Worm (Caenorhabditis elegans) whole organism, L2 larva: ENCODE results near the gene fkb-1.
A peak's percentile ranks its signal among the peaks of the same experiment; 100 is the strongest.
"Not testable (repeated sequence)": the region's sequence is repeated elsewhere in the genome, so short reads cannot be mapped to it uniquely, and the experiment has no call there.

Experiments used
- C34F6.9 ChIP-seq: fragments of 150-350 bp; optimal IDR thresholded peaks from 2 replicates; lab custom pipeline; 2014; ENCODE audit warnings: missing biosample characterization, missing genetic modification characterization
- F13H6.1 ChIP-seq: sonication (generic microtip); optimal IDR thresholded peaks from 2 replicates; lab custom pipeline; 2016; ENCODE audit warnings: missing genetic modification characterization, missing compliant biosample characterization
- Y55F3AM.14 ChIP-seq: fragments of 200-800 bp; sonication (Bioruptor generic); optimal IDR thresholded peaks from 2 replicates; lab custom pipeline; 2018; ENCODE audit warnings: mild to moderate bottlenecking, missing genetic modification characterization, missing compliant biosample characterization
- ZK546.5 ChIP-seq: sonication (generic microtip); optimal IDR thresholded peaks from 2 replicates; lab custom pipeline; 2017; ENCODE audit warnings: missing biosample characterization, missing genetic modification characterization
- aly-2 ChIP-seq: fragments of 150-350 bp; optimal IDR thresholded peaks from 2 replicates; lab custom pipeline; 2014; ENCODE audit warnings: missing biosample characterization, missing genetic modification characterization
- ama-1 ChIP-seq: fragments of 150-350 bp; optimal IDR thresholded peaks from 2 replicates; lab custom pipeline; 2018; ENCODE audit warnings: inconsistent platforms
- blmp-1 ChIP-seq: sonication (generic microtip); optimal IDR thresholded peaks from 2 replicates; lab custom pipeline; 2017; ENCODE audit warnings: missing genetic modification characterization, mild to moderate bottlenecking, missing compliant biosample characterization, antibody characterized with exemption, moderate library complexity; ENCODE audit not compliant: insufficient read depth
- ceh-16 ChIP-seq: fragments of 150-350 bp; optimal IDR thresholded peaks from 2 replicates; lab custom pipeline; 2014; ENCODE audit warnings: missing biosample characterization, missing genetic modification characterization
- crh-2 ChIP-seq: sonication (generic microtip); optimal IDR thresholded peaks from 2 replicates; lab custom pipeline; 2017; ENCODE audit warnings: missing biosample characterization, missing genetic modification characterization
- dmd-4 ChIP-seq: sonication (generic microtip); optimal IDR thresholded peaks from 2 replicates; lab custom pipeline; 2017; ENCODE audit warnings: missing biosample characterization, missing genetic modification characterization
- elt-3 ChIP-seq: sonication (generic microtip); optimal IDR thresholded peaks from 2 replicates; lab custom pipeline; 2017; ENCODE audit warnings: missing biosample characterization, missing genetic modification characterization
- fos-1 ChIP-seq: fragments of 150-350 bp; optimal IDR thresholded peaks from 2 replicates; lab custom pipeline; 2014; ENCODE audit warnings: missing biosample characterization, missing genetic modification characterization
- gmeb-1 ChIP-seq: fragments of 150-350 bp; optimal IDR thresholded peaks from 2 replicates; lab custom pipeline; 2014; ENCODE audit warnings: missing biosample characterization, missing genetic modification characterization
- lin-39 ChIP-seq: fragments of 150-350 bp; optimal IDR thresholded peaks from 2 replicates; lab custom pipeline; 2014; ENCODE audit warnings: missing biosample characterization, missing genetic modification reagents, missing genetic modification characterization
- lsy-2 ChIP-seq, 2 experiments: fragments of 150-350 bp in 1 of 2; sonication (generic microtip) in 1 of 2; optimal IDR thresholded peaks; 2 replicates each; lab custom pipeline; 2014 to 2017; ENCODE audit warnings: missing biosample characterization in 2 of 2, missing genetic modification characterization in 2 of 2
- nhr-129 ChIP-seq: fragments of 150-350 bp; optimal IDR thresholded peaks from 2 replicates; lab custom pipeline; 2014; ENCODE audit warnings: missing biosample characterization, missing genetic modification characterization
- nhr-21 ChIP-seq: fragments of 150-350 bp; optimal IDR thresholded peaks from 2 replicates; lab custom pipeline; 2014; ENCODE audit warnings: missing biosample characterization, missing genetic modification characterization
- nhr-25 ChIP-seq: fragments of 150-350 bp; sonication (generic microtip); optimal IDR thresholded peaks from 3 replicates; lab custom pipeline; 2014; ENCODE audit warnings: missing biosample characterization, missing genetic modification characterization
- nhr-77 ChIP-seq: fragments of 150-350 bp; optimal IDR thresholded peaks from 2 replicates; lab custom pipeline; 2014; ENCODE audit warnings: missing biosample characterization, missing genetic modification characterization
- sem-4 ChIP-seq: fragments of 150-350 bp; optimal IDR thresholded peaks from 2 replicates; lab custom pipeline; 2014; ENCODE audit warnings: missing biosample characterization, missing genetic modification reagents, missing genetic modification characterization
- sma-3 ChIP-seq: sonication (generic microtip); optimal IDR thresholded peaks from 2 replicates; lab custom pipeline; 2016; ENCODE audit warnings: missing genetic modification reagents, missing genetic modification characterization, missing compliant biosample characterization
- sma-9 ChIP-seq, 2 experiments: fragments of 150-350 bp in 1 of 2; sonication (generic microtip) in 1 of 2; optimal IDR thresholded peaks; 2 replicates each; lab custom pipeline; 2014 to 2016; ENCODE audit warnings: missing genetic modification characterization in 2 of 2, mild to moderate bottlenecking in 1 of 2, missing biosample characterization in 1 of 2, missing compliant biosample characterization in 1 of 2, missing genetic modification reagents in 1 of 2, moderate library complexity in 1 of 2
- snpc-4 ChIP-seq: fragments of 150-350 bp; optimal IDR thresholded peaks from 2 replicates; lab custom pipeline; 2014; ENCODE audit warnings: missing biosample characterization, missing genetic modification characterization
- unc-39 ChIP-seq: fragments of 150-350 bp; optimal IDR thresholded peaks from 2 replicates; lab custom pipeline; 2014; ENCODE audit warnings: missing biosample characterization, missing genetic modification characterization
- unc-55 ChIP-seq: fragments of 150-350 bp; sonication (generic microtip); optimal IDR thresholded peaks from 3 replicates; lab custom pipeline; 2014; ENCODE audit warnings: missing biosample characterization, missing genetic modification reagents, missing genetic modification characterization
- ztf-1 ChIP-seq: fragments of 200-800 bp; sonication (Bioruptor generic); conservative IDR thresholded peaks from 2 replicates; pipeline ENCODE4 v1.3.6; 2022; ENCODE audit warnings: missing genetic modification characterization, missing compliant biosample characterization
- ztf-11 ChIP-seq: sonication (generic microtip); optimal IDR thresholded peaks from 2 replicates; lab custom pipeline; 2017; ENCODE audit warnings: missing biosample characterization, missing genetic modification characterization
- ztf-4 ChIP-seq: fragments of 150-350 bp; optimal IDR thresholded peaks from 2 replicates; lab custom pipeline; 2014; ENCODE audit warnings: missing biosample characterization, missing genetic modification characterization

The fkb-1 gene

ce11 chrIV:10987342-10987945 is 48.9 kb upstream of the fkb-1 start, which contains the start of gene Y43E12A.3:
Y43E12A.3 (plus strand) TSS chrIV:10987895.
- TF ChIP-seq ztf-1 (GFP tag; lab: Robert Waterston, UW); ceh-16 (tag; lab: Kevin White, UChicago); ZK546.5 (tag; lab: Kevin White, UChicago): not testable (repeated sequence)

ce11 chrIV:10990699-10991098 is 45.7 kb upstream of the fkb-1 start, which contains the start of gene F13H10.5:
F13H10.5 (plus strand) TSS chrIV:10990999.
- TF ChIP-seq fos-1 (no peak), F13H6.1 (no peak)

- TF ChIP-seq sem-4 (tag; lab: Kevin White, UChicago) (no peak), ztf-4 (tag; lab: Kevin White, UChicago) (no peak), gmeb-1 (tag; lab: Kevin White, UChicago) (no peak), sma-3 (GFP tag; lab: Kevin White, UChicago) (no peak), unc-39 (tag; lab: Kevin White, UChicago) (no peak), nhr-25 (tag; lab: Kevin White, UChicago) (no peak)
Measured at ce11 chrIV:11001614-11002013, 34.8 kb upstream of the fkb-1 start, which contains the start of gene F13H10.9. F13H10.9 (plus strand) TSS chrIV:11001914.

DNA sequence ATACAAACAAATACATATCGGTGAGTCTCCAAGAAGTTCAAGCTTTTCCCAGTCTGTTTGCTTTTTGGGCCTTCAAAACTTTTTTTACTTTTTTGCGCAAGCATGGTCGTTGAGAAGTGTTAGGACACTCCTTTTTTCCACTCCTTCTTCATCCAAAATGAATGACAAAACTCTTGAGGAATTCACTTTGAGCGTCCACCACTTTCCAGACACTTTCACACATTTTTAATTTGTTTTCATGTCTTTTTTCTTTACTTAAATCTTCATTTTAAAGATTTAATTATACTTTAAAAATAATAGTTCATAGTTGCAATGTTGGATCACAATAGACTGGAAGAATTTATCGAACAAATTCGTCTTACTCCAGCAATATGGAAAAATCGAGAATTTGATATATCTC is 32.1 kb upstream of the fkb-1 start, which contains the start of gene F13H10.1:
TSS of gene F13H10.1 (plus strand) at position 301 of the 400 bp plus-strand sequence.
- TF ChIP-seq unc-55 (GFP tag; lab: Kevin White, UChicago) (peak; percentile 12), ztf-11 (tag; lab: Kevin White, UChicago) (no peak)

DNA sequence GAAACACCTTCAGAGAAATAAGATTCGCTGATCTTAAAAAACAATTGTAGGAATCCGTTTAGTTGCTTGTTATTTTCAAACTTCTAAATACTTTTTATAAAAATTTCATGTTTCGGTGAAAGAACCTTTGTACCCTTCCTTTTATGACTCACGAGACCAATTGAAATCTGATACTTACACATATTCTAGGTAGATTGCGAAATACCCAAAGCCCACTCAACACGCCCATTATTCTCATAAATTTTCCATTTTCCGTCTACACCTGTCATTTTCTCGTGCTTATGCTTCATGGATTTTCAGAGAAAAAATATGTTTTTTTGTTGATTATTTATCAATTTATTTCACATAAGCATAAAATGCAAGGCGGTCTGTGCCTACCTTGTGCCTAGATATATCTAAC is 30.0 kb upstream of the fkb-1 start:
- TF ChIP-seq lsy-2 (tag; optimal IDR thresholded peaks at IDR 0.05; lab: Kevin White, UChicago) (peak in 1 of 2 experiments; percentile 6), ama-1 (lab: Kevin White, UChicago) (no peak)

DNA sequence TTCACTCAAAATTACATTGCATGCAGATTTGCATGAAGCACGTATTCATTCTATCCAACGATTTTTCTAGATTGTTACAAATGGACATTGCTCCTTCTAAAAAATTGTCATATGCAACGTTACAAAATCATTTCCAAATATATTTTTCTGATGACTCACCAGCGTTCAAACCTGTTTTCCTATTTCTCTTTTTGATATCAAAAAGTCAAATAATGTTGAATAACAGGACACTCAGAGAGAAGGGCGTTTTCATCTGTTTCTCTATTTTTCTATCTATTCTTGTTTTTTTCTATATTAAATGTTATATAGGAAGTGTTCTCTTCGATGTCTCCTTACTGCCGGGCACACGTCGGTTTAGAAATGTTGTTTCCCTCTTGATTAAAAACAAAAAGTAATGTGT is 29.5 kb upstream of the fkb-1 start:
- TF ChIP-seq lsy-2 (tag; optimal IDR thresholded peaks at IDR 0.05; lab: Kevin White, UChicago) (no peak), lin-39 (tag; lab: Kevin White, UChicago) (no peak), fos-1 (peak; percentile 64)

- TF ChIP-seq ama-1 (lab: Kevin White, UChicago) (no peak), aly-2 (tag; lab: Kevin White, UChicago) (no peak), Y55F3AM.14 (GFP tag; lab: Kevin White, UChicago) (no peak), lin-39 (tag; lab: Kevin White, UChicago) (no peak), unc-39 (tag; lab: Kevin White, UChicago) (no peak), sem-4 (tag; lab: Kevin White, UChicago) (no peak), dmd-4 (no peak), elt-3 (tag; lab: Kevin White, UChicago) (no peak), blmp-1 (tag; lab: Kevin White, UChicago) (peak; percentile 89), fos-1 (peak; percentile 78), nhr-21 (tag; lab: Kevin White, UChicago) (peak; percentile 32), sma-9 (GFP tag; optimal IDR thresholded peaks at IDR 0.05; lab: Kevin White, UChicago) (peak; percentile 24), sma-9 (tag; optimal IDR thresholded peaks at IDR 0.05; lab: Kevin White, UChicago) (no peak), crh-2 (tag; lab: Kevin White, UChicago) (peak; percentile 33), sma-3 (GFP tag; lab: Kevin White, UChicago) (peak; percentile 48), C34F6.9 (tag; lab: Kevin White, UChicago) (peak; percentile 2), nhr-25 (tag; lab: Kevin White, UChicago) (peak; percentile 66), F13H6.1 (peak; percentile 1), ceh-16 (tag; lab: Kevin White, UChicago) (no peak), lsy-2 (tag; optimal IDR thresholded peaks at IDR 0.05; lab: Kevin White, UChicago) (no peak), nhr-77 (tag; lab: Kevin White, UChicago) (no peak), nhr-129 (tag; lab: Kevin White, UChicago) (peak; percentile 75), snpc-4 (tag; lab: Kevin White, UChicago) (no peak)
Measured at ce11 chrIV:11008255-11008654, 28.1 kb upstream of the fkb-1 start.
